Worm (Caenorhabditis elegans): ENCODE results near the gene nft-1.
A peak's percentile ranks its signal among the peaks of the same experiment; 100 is the strongest.

nft-1 gene

DNA sequence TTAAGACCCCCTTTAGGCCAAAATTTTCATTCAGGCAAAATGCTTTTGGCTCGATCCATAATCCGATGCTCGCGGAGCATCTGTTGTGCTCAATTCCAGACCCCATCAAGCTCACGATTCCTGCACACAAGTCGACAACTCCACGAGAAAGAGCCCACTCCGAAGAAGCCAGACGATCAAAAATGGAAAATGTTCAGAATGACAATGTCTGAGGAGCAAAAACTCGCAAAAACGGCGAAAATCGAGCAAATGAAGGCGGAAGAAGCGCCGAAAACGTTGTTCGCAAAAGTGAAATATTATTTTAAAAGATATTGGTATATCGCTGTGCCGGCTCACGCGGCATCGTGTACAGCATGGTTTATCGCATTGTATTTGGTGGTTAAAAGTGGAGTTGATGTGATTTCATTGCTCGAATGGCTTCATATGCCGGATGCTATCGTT, 2.0 kb upstream of the nft-1 start, which contains the start of gene Y56A3A.22:
Gene Y56A3A.22 (plus strand): TSS at position 35 of the 441 bp plus-strand sequence.
- TF ChIP-seq ceh-43 (GFP tag; optimal IDR thresholded peaks at IDR 0.05) (no peak), zip-8 (tag; optimal IDR thresholded peaks at IDR 0.05) (no peak), mls-2 (tag; optimal IDR thresholded peaks at IDR 0.05) (no peak), ces-1 (GFP tag; optimal IDR thresholded peaks at IDR 0.05) (no peak), blmp-1 (tag; optimal IDR thresholded peaks at IDR 0.05) (no peak), flh-1 (GFP tag; optimal IDR thresholded peaks at IDR 0.05) (no peak), drap-1 (GFP tag; optimal IDR thresholded peaks at IDR 0.05) (no peak), unc-120 (tag; optimal IDR thresholded peaks at IDR 0.05; ENCODE audit: poor library complexity, severe bottlenecking) (no peak), tbx-8 (GFP tag; optimal IDR thresholded peaks at IDR 0.05) (no peak), lin-13 (tag; optimal IDR thresholded peaks at IDR 0.05) (no peak), ham-2 (GFP tag; optimal IDR thresholded peaks at IDR 0.05) (no peak), unc-39 (tag; optimal IDR thresholded peaks at IDR 0.05) (no peak), nhr-12 (tag; optimal IDR thresholded peaks at IDR 0.05) (no peak), nhr-2 (tag; optimal IDR thresholded peaks at IDR 0.05) (no peak), lsy-2 (tag; optimal IDR thresholded peaks at IDR 0.05) (no peak), lin-32 (GFP tag; optimal IDR thresholded peaks at IDR 0.05) (no peak), bed-3 (GFP tag; optimal IDR thresholded peaks at IDR 0.05) (no peak), nhr-28 (tag; optimal IDR thresholded peaks at IDR 0.05) (no peak), sptf-1 (tag; optimal IDR thresholded peaks at IDR 0.05) (no peak), pha-4 (tag; optimal IDR thresholded peaks at IDR 0.05) (no peak)

DNA sequence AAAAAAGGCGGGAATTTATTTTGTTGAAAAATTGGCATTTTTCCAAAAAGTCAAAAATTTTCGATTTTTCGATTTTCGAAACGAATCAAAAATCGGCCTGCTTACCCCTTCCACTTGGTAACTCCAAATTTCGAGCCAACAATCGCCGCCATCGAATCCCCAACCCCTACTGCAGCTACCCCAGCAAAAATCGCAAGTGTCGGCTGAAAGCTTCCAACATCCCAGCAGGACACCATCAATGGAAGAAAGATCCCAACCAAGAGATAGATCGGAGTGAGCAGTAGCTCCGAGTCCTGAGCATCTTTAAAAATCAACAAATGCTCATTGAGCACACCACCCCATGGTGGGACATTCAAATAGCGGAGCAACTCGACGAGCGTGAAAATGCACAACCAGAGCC, 7.2 kb downstream of the nft-1 start:
- TF ChIP-seq tbx-8 (GFP tag; optimal IDR thresholded peaks at IDR 0.05), result no peak
- TF ChIP-seq nhr-12 (tag; optimal IDR thresholded peaks at IDR 0.05), result no peak

DNA sequence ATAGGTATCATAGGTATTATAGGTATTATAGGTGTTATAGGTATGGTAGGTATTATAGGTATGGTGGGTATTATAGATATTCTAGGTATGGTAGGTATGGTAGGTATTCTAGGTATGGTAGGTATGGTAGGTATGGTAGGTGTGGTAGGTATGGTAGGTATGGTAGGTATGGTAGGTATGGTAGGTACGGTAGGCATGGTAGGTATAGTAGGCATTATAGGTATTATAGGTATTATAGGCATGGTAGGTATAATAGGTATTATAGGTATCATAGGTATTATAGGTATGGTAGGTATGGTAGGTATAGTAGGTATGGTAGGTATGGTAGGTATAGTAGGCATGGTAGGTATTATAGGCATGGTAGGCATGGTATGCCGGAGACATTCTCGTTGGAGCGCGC, 8.3 kb downstream of the nft-1 start:
- TF ChIP-seq elt-3 (tag; optimal IDR thresholded peaks at IDR 0.05) (no peak), ceh-39 (tag; optimal IDR thresholded peaks at IDR 0.05) (no peak), tbx-8 (GFP tag; optimal IDR thresholded peaks at IDR 0.05) (no peak), lin-32 (GFP tag; optimal IDR thresholded peaks at IDR 0.05) (no peak), mep-1 (tag; optimal IDR thresholded peaks at IDR 0.05) (no peak), sptf-1 (tag; optimal IDR thresholded peaks at IDR 0.05) (peak; percentile 20)

DNA sequence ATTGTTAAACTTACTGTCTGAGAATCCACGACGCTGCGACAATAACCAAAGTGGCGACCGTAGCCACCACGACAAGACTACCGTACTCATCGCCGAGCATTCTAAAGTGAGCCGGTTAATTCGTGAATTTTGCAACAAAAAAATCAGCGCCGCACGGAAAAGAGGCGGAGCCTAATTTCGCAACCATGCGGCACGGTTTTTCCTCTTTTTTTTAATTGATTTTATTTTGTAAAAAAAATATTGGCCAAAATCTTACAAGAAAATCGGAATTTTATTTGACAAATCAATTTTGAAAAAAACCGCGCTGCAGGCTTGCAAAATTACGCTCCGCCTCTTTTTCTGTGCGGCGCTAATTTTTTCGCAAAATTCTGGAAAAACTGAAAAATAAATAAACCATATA, 9.9 kb downstream of the nft-1 start, which contains the start of gene dolk-1:
Gene dolk-1 (minus strand): TSS at position 101 of the 400 bp plus-strand sequence.
- TF ChIP-seq tbx-8 (GFP tag; optimal IDR thresholded peaks at IDR 0.05), result no peak
- no peak for TF ChIP-seq unc-120 (tag; optimal IDR thresholded peaks at IDR 0.05; ENCODE audit: poor library complexity, severe bottlenecking)
- no peak for TF ChIP-seq lin-13 (tag; optimal IDR thresholded peaks at IDR 0.05)
- no peak for TF ChIP-seq pha-4 (tag; optimal IDR thresholded peaks at IDR 0.05)
- TF ChIP-seq blmp-1 (tag; optimal IDR thresholded peaks at IDR 0.05), result no peak
- TF ChIP-seq unc-62 (GFP tag; optimal IDR thresholded peaks at IDR 0.05), result no peak
- TF ChIP-seq sem-2 (GFP tag; optimal IDR thresholded peaks at IDR 0.05), result no peak
- no peak for TF ChIP-seq zip-8 (tag; optimal IDR thresholded peaks at IDR 0.05)
- no peak for TF ChIP-seq elt-3 (tag; optimal IDR thresholded peaks at IDR 0.05)
- TF ChIP-seq mep-1 (tag; optimal IDR thresholded peaks at IDR 0.05), result no peak
- no peak for TF ChIP-seq nhr-76 (tag; optimal IDR thresholded peaks at IDR 0.05)
- TF ChIP-seq flh-1 (GFP tag; optimal IDR thresholded peaks at IDR 0.05), result no peak

DNA sequence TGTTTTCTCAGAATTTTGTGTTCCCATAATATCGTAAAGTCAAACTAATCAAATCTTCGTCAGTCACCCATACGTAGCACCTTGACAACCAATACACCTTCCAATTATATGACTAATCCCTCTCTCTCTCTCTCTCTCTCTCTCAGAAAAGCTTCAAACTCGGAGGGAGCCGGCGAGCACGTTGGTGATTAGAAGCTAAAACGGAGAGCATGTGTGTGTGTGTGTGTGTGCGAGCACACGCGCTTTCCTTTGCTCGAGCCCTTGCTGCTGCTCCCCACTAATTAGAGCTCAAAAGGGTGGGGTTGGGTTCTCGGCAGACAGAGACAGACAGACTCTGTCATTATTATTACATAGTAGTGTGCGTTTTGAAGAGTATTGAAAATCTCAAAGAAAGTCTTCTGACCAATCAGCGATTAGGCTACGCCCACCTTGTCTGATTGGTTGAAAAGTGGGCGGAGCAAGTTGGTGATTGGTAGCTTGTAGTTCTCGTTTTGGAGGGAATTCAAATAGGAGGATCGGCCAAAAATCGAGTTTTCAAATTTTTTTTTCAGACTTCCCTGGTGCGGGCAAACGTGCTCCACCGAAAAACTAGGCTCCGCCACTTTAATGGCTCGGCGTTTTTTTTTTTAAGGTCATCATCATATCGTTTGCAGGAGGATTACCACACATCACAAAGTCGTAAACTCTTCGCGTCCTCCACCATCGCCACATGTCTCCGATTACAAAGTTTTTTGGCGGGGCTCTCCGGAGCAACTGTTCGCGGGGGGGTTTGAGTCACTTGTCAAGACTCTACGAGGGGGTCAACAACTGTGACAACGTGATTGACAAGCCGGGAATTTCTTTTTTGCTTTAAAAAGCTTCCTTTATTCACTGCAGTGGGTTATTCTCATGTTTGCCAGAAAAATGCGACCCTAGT, 11.6 kb downstream of the nft-1 start:
- peak; percentile 14 for TF ChIP-seq ces-1 (GFP tag; optimal IDR thresholded peaks at IDR 0.05)
- no peak for TF ChIP-seq elt-1 (tag; optimal IDR thresholded peaks at IDR 0.05; ENCODE audit: borderline replicate concordance, insufficient read depth)
- TF ChIP-seq hlh-1 (tag; optimal IDR thresholded peaks at IDR 0.05), result peak; percentile 99
- peak; percentile 85 for TF ChIP-seq unc-62 (GFP tag; optimal IDR thresholded peaks at IDR 0.05)
- no peak for TF ChIP-seq sem-2 (GFP tag; optimal IDR thresholded peaks at IDR 0.05)

DNA sequence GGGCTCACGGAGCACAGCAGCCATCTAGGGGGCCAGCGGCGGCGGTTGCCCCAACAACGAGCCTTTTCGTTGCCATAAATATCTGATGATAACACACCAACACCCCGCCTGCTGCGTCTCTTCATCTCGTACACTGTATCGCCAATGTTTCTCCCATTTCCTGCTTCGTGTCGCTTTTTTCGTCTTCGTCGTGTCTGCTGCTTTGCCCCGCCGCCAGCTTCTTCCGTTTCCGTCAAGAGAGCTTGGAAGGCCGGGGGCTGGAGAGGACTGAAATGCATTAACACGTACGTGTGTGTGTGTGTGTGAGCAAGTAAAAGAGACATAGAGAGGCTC, 12.2 kb downstream of the nft-1 start:
- TF ChIP-seq lin-32 (GFP tag; optimal IDR thresholded peaks at IDR 0.05), result peak; percentile 6
- TF ChIP-seq unc-120 (tag; optimal IDR thresholded peaks at IDR 0.05; ENCODE audit: poor library complexity, severe bottlenecking), result peak; percentile 74
- no peak for TF ChIP-seq ceh-43 (GFP tag; optimal IDR thresholded peaks at IDR 0.05)
- TF ChIP-seq cnd-1 (tag; optimal IDR thresholded peaks at IDR 0.05), result no peak
- peak; percentile 24 for TF ChIP-seq ces-1 (GFP tag; optimal IDR thresholded peaks at IDR 0.05)
- peak; percentile 22 for TF ChIP-seq drap-1 (GFP tag; optimal IDR thresholded peaks at IDR 0.05)
- peak; percentile 84 for TF ChIP-seq ceh-83 (GFP tag; optimal IDR thresholded peaks at IDR 0.05)
- peak; percentile 54 for TF ChIP-seq M03D4.4 (tag; optimal IDR thresholded peaks at IDR 0.05)
